Worm (Caenorhabditis elegans): Measurements from ENCODE around the gene fbxa-77.
"Not testable (repeated sequence)": the region's sequence is repeated elsewhere in the genome, so short reads cannot be mapped to it uniquely, and the experiment has no call there.

Gene fbxa-77

DNA sequence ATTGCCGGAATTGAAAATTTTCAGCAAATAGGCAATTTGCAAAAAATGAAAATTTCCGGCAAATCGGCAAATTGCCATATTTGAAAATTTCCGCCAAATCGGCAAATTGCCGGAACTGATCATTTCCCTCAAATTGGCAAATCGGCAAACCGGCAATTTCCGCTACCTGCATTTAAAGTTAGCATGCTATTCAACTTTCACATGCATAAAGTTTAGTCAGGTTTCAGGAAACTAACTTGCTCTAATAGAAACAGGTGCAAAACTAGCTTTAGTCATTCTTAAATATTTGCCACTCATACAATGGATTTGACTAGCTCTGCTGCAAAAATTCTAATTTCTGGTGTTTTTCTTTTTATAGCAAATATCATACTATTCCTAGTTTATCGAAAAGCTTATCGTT, 14.4 kb downstream of the fbxa-77 start, which contains the start of gene srz-9:
srz-9 (plus strand) TSS at position 301 of the 400 bp plus-strand sequence.
- not testable (repeated sequence) for TF ChIP-seq him-1, W03F9.2, dao-5 (tag; optimal IDR thresholded peaks at IDR 0.05)

DNA sequence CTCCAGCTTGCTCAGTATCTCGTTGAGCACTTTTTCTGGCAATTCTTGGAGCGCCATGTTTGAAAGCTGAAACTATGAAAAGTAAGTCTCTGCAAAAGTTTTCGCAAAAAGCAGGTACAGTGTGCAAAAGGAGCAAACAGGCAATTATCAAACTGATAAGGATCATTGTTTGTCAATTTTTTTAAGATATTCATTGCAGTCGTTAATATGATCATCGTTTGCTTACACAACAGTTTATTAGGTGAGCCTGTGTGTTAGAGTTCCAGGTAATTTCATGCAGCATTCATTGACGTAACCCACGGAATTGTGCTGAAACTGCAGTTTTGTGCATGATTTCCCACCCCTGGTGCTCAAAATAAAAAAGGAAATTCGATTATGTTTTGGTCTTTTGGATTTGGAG, 17.5 kb downstream of the fbxa-77 start, which contains the start of gene fbxa-151:
fbxa-151 (minus strand) TSS at position 101 of the 400 bp plus-strand sequence.
- TF ChIP-seq him-1, W03F9.2, dao-5 (tag; optimal IDR thresholded peaks at IDR 0.05): not testable (repeated sequence)

DNA sequence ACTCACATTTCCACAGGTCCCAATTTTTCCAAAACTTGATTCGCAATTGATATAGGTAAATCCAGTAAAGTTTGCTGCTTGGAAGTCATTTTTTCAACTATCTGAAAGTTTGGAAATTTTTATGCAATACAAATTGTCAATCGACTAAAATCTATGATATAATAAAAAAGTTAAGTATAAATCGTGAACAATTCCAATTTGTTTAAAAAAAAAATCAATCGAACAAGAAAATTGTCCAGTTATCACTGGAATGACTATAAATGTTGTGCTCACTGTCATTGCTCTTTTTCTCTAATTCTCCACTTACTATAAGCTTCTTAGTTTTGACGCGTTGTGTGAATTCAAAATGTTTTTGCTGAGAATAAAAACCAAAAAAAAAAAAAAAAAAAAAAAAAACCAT, 19.9 kb downstream of the fbxa-77 start, which contains the start of gene fbxa-32:
fbxa-32 (minus strand) TSS at position 101 of the 400 bp plus-strand sequence.
- no peak for TF ChIP-seq W03F9.2 (tag; optimal IDR thresholded peaks at IDR 0.05)
- no peak for TF ChIP-seq him-1 (tag; optimal IDR thresholded peaks at IDR 0.05)
- TF ChIP-seq dao-5 (tag; optimal IDR thresholded peaks at IDR 0.05) = no peak

DNA sequence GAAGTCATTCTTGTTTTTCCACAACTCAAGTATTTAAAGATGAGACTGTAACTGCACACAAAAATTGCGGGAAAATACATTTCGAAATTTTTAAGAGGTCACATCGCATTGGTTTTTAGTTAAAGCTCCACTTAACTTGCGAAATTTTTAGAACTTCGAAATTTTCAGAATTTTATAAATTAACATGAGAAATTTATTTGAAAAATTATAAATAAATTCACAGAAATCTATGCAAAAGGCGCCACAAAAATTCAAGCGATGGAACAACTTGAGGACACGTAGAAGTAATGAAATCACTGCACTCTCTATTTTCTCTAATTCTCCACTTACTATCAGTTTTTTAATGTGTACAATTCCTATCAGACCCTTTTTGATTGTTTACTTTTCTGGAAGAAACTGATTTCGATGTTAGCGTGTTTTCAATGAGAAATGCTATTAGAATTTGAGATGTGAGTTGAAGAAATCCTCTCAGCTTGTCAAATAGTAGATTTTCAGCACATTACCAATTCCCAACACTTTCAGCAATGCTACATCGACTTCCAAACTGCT, 22.2 kb downstream of the fbxa-77 start, which contains the start of gene fbxa-31:
fbxa-31 (minus strand) TSS at position 51 of the 549 bp plus-strand sequence.
- TF ChIP-seq him-1 (tag; optimal IDR thresholded peaks at IDR 0.05) (no peak), W03F9.2 (tag; optimal IDR thresholded peaks at IDR 0.05) (no peak), dao-5 (tag; optimal IDR thresholded peaks at IDR 0.05) (no peak)

DNA sequence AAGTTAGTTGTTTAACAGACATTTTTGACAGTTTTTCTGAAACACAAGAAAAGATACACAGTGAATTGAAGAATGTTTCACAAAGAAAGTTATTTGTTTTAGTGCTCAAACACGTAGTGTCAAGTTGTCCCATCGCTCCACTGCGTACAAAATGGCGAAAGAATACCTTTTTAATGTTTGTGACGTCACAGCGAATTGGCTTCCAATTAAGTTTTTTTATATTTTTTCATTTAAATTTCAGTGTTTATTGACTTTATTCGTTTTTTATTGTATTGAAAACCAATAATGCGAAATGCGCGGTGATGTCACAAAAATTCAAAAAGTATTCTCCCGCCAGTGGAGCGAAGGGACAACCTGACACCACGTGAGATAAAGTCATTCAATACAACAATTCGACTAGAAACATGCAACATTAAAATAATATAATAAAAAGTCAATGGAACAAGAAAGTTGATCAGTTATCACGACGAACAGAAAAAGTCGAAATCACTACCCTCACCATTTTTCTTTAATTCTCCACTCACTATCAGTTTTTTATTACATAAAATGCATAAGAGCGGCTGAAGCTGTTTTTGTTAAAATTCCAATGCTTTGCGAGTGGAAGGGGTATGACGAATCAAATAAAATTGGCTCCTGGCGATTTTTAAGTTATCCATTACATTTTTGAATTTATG, 24.5 kb downstream of the fbxa-77 start, which contains the start of gene fbxa-29:
fbxa-29 (minus strand) TSS at position 51 of the 674 bp plus-strand sequence.
- TF ChIP-seq dao-5 (tag; optimal IDR thresholded peaks at IDR 0.05) (no peak), W03F9.2 (tag; optimal IDR thresholded peaks at IDR 0.05) (no peak), him-1 (tag; optimal IDR thresholded peaks at IDR 0.05) (no peak)

DNA sequence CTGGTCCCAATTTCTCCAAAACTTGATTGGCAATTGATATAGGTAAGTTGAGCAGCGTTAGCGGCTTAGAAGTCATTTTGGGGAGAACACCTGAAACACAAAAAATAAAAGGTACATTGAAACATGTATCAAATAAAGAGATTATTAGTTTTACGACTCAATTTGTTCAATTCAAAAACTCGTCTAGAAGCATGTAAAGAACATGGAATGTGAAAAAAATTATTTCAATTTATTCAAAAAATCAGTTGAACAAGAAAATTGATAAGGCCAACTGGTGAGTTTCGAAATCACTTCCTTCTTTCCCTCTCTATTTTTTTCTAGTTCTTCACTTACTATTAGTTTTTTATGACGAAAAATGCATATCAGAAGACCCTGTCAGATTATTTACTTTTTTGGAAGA, 26.2 kb downstream of the fbxa-77 start, which contains the start of gene fbxa-30:
fbxa-30 (minus strand) TSS at position 101 of the 400 bp plus-strand sequence.
- TF ChIP-seq him-1 (tag; optimal IDR thresholded peaks at IDR 0.05) = no peak
- no peak for TF ChIP-seq W03F9.2 (tag; optimal IDR thresholded peaks at IDR 0.05)
- no peak for TF ChIP-seq dao-5 (tag; optimal IDR thresholded peaks at IDR 0.05)

DNA sequence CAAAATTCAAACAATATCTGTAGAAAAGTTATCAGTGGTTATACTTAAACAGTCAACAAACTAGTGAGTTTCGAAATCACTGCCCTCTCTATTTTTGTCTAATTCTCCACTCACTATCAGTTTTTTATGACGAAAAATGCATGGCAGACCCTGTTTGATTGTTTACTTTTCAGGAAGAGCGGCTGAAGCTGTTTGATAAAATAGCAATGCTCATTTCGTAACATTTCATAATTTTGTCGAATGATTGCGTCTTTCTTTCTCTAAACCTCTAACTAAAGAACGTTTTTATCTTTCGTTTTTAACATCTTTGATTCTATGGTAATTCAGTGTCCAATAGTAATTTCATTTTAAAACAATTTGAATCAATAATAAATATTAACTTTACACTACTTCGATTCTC, 29.9 kb downstream of the fbxa-77 start:
- no peak for TF ChIP-seq W03F9.2 (tag; optimal IDR thresholded peaks at IDR 0.05)
- no peak for TF ChIP-seq him-1 (tag; optimal IDR thresholded peaks at IDR 0.05)
- no peak for TF ChIP-seq dao-5 (tag; optimal IDR thresholded peaks at IDR 0.05)

DNA sequence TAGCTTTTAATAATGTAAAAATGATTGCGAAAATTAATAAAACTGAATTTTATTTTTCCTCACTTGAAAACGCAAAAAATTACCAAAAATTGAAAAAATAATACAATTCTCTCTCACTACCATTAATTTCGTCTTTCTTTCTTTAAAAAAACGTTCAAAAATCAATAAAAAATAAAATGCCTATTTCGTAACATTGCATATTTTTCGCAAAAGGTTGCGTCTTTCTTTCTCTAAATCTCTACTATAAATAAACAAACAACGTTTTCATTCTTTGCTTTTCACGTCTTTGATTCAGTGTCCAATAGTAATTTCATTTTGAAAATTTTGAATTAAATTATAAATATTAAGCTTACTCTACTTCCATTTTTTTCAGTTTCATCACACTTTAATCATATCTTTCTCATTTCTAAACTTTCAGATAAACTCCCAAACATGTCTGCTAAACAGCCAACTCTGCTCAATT, 35.3 kb downstream of the fbxa-77 start, which contains the start of gene fbxa-37:
fbxa-37 (plus strand) TSS at position 413 of the 463 bp plus-strand sequence.
- TF ChIP-seq him-1 (tag; optimal IDR thresholded peaks at IDR 0.05) (no peak), dao-5 (tag; optimal IDR thresholded peaks at IDR 0.05) (no peak), W03F9.2 (tag; optimal IDR thresholded peaks at IDR 0.05) (no peak)

DNA sequence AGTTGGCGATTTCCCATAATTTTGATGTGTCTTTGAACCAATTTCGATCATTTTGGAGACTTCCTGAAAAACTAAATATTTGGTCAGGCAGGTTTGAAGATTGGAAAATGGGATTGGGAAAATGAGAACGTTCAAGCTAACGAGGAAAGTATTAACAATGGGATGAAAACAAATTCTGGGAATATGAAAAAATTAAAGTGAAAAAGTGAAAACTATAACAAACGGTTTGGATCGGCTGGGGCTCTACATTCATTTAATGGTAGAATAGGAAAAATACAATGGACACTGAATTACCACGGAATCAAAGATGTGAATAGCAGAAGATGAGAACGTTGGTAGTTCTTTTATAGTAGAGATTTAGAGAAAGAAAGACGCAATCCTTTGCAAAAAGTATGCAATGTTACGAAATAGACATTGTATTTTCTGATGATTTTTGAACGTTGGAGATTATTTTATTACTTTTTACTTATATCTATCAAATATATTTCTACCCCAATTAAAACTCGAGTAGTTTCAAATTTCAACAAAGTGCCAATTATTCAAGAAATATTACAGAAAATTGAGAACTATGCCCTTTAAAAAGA, 39.3 kb downstream of the fbxa-77 start, which contains the start of gene fbxa-50:
fbxa-50 (minus strand) TSS at position 51 of the 584 bp plus-strand sequence.
- TF ChIP-seq W03F9.2 (tag; optimal IDR thresholded peaks at IDR 0.05) (no peak), dao-5 (tag; optimal IDR thresholded peaks at IDR 0.05) (no peak), him-1 (tag; optimal IDR thresholded peaks at IDR 0.05) (no peak)

DNA sequence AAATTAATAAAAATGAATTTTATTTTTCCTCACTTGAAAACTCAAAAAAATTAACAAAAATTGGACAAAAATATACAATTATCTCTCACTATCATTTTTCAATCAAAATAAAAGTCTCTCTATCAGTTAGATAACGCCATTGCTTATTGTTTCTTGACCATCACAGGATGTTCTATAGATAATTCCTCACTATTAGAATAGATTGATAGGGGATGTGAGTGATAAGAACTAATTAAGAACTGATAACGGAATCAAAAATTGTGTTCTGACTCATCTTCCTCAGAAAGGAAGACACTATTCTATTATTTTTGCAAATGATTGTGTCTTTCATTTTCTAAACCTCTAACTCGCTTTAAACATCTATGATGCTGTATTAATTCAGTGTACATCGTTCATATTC, 39.9 kb downstream of the fbxa-77 start:
- no peak for TF ChIP-seq him-1 (tag; optimal IDR thresholded peaks at IDR 0.05)
- TF ChIP-seq dao-5 (tag; optimal IDR thresholded peaks at IDR 0.05) = no peak
- no peak for TF ChIP-seq W03F9.2 (tag; optimal IDR thresholded peaks at IDR 0.05)

DNA sequence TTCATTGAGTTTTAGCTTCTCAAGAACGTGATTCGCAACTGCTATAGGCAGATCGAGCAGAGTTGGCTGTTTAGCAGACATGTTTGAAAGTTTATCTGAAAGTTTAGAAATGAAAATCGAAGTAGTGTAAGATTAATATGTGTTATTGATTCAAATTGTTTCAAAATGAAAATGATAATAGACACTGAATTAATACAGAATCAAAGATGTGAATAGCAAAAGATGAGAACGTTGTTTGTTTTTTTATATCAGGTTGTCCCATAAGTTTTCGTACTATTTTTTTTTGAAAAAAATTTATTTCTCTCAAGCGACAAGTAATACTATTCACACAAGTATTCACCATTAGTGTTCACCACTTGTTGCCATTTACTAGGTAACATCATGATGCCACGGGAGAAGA, 43.9 kb downstream of the fbxa-77 start, which contains the start of gene fbxa-36:
fbxa-36 (minus strand) TSS at position 101 of the 400 bp plus-strand sequence.
- no peak for TF ChIP-seq him-1 (tag; optimal IDR thresholded peaks at IDR 0.05)
- TF ChIP-seq W03F9.2 (tag; optimal IDR thresholded peaks at IDR 0.05) = no peak
- TF ChIP-seq dao-5 (tag; optimal IDR thresholded peaks at IDR 0.05) = no peak

DNA sequence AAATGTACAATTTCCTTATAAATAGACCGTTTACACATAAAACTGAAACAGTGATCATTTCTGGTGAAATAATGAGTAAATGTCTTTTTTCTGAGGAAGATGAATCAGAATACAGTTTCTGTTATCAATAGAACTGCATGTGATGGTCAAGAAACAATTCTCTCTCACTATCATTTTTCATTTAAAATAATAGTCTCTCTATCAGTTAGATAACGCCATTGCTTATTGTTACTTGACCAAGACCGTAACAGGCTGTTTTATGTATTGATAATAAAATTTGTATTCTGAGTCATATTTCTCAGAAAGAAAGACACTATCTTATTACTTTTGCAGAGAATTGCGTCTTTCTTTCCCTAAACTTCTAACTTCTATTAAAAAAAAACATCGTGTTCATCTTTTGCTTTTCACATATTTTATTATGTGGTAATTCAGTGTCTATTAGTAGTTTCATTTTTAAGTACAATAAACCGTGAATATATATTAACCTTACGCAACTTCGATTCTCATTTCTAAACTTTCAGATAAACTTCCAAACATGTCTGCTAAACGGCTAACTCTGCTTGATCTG, 46.0 kb downstream of the fbxa-77 start, which contains the start of gene fbxa-35:
fbxa-35 (plus strand) TSS at position 518 of the 568 bp plus-strand sequence.
- no peak for TF ChIP-seq dao-5 (tag; optimal IDR thresholded peaks at IDR 0.05)
- TF ChIP-seq him-1 (tag; optimal IDR thresholded peaks at IDR 0.05) = no peak
- no peak for TF ChIP-seq W03F9.2 (tag; optimal IDR thresholded peaks at IDR 0.05)

DNA sequence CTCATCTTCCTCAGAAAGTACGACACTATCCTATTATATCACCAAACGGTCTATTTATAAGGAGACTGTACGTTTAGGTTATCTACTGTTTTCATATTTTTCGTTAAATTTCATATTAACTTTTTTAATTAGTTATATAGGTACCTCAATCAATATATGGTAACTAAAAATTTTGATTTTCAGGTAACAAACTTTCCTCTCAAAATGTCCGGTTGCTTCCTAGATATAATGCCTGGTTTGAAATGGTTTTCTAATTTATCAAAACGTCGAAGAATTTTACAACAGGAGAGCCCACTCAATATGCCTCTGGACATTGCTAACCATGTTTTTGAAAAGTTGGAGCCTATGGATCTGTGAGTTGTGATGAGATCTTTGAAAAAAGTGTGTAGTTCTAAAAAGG, 48.3 kb downstream of the fbxa-77 start, which contains the start of gene fbxa-28:
fbxa-28 (plus strand) TSS at position 301 of the 400 bp plus-strand sequence.
- no peak for TF ChIP-seq him-1 (tag; optimal IDR thresholded peaks at IDR 0.05)
- no peak for TF ChIP-seq W03F9.2 (tag; optimal IDR thresholded peaks at IDR 0.05)
- no peak for TF ChIP-seq dao-5 (tag; optimal IDR thresholded peaks at IDR 0.05)

All from whole organism, L4/young adult.